Fruit fly (Drosophila melanogaster) S2 (cell line): ENCODE measurements around the gene Nedd4.
A peak's percentile ranks its signal among the peaks of the same experiment; 100 is the strongest.

Experiments
- CG8478 ChIP-seq: fragments of >200 bp; optimal IDR thresholded peaks from 2 replicates; lab custom pipeline; 2018
- CTCF ChIP-seq, 2 experiments: fragments of >200 bp; optimal IDR thresholded peaks; 2 replicates each; lab custom pipeline; 2018

Gene Nedd4

DNA sequence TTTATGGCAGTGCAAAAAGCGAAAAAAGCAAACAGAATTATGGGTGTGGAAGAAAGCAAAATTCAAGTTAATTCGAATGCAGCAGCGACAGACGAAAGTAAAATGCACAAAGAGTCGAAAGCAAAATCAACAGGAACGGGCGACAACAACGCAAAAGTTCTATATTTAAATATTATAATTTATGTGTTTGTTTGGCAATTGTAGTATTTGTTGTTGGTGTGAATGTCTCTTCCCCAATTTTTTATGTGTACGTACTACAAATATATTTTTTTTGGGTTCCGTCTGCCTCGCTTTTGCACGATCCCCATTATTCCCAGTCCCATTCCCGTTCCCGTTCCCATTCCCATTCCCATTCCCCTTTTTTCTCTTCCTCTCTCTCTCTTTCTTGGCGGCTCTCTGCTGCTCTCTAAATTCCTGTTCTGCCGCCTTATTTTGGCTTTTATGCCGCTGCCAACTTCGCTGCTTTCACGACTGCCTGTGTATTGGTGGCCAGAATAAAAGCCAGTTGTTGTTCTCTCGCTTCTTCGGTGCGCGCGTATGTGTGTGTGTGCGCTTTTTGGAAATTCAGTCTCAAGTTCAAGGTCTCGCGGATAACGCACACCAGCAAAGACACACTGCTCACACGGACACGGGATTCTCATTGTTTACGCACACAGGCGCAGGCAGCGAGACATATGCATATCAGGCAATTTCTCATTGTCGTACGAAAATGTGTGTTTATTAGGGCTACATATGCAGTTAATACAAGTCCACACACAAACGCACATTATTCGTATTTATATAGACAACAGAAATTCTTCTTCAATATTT, 40.1 kb downstream of the Nedd4 start:
- TF ChIP-seq CTCF (optimal IDR thresholded peaks at IDR 0.05; lab: Kevin White, UChicago), result no peak
- TF ChIP-seq CG8478, result no peak

DNA sequence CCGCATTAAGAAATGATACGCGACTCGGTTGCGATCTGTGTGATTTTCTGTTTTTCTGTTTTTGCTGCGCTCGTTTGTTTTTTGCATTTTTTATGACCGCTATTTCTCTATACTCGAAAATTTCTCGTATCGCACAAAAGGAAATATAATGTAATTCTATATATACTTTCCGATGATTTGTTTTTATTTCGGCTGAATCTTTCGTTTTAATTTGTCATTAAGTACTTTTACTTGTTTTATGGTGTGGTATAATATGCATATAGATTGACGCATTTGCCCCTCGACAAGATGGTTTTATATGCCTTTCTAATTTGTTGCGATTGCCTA, 40.6 kb downstream of the Nedd4 start:
- TF ChIP-seq CTCF (optimal IDR thresholded peaks at IDR 0.05; lab: Kevin White, UChicago), result no peak
- TF ChIP-seq CG8478, result no peak

DNA sequence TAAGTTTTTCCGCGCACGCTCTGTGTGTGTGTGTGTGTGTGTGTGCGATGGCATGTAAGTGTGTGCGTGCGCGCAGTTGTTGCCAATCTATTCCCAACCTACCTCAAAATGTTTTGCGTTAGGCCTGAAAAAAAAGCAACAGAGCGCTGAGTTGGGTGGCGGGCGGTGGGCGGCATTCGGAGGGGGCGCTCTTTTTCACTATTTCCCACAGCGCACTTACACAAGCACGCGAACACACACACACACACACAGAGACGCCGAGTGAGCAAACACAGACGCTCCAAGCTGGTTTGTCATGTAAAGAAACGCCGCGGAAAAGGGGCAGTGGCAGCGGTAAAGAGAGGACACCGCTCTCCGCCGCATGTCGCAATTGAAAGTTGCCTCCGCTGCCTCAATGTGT, 42.2 kb downstream of the Nedd4 start:
- TF ChIP-seq CG8478, result no peak
- no peak for TF ChIP-seq CTCF (optimal IDR thresholded peaks at IDR 0.05; lab: Kevin White, UChicago)

DNA sequence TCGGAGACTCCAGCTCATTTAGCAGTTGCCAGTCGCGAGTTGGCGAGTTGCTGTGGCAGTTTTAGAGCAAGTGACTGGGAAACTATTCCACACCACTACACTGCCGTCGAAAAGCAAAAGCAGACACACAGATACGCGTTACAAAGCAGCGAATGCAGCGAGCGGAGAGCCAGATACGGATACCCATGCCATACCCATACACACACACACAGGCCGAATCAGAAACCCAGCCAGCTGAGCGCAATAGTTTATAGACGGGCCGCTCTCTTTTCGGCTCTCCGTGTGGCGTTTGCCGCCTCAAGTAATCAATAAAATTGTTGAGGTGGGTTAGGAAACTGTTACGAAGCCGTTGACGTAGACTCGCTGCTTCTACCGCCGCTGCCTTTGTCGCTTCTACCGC, 43.9 kb downstream of the Nedd4 start:
- TF ChIP-seq CTCF (optimal IDR thresholded peaks at IDR 0.05; lab: Kevin White, UChicago), result no peak
- no peak for TF ChIP-seq CG8478

DNA sequence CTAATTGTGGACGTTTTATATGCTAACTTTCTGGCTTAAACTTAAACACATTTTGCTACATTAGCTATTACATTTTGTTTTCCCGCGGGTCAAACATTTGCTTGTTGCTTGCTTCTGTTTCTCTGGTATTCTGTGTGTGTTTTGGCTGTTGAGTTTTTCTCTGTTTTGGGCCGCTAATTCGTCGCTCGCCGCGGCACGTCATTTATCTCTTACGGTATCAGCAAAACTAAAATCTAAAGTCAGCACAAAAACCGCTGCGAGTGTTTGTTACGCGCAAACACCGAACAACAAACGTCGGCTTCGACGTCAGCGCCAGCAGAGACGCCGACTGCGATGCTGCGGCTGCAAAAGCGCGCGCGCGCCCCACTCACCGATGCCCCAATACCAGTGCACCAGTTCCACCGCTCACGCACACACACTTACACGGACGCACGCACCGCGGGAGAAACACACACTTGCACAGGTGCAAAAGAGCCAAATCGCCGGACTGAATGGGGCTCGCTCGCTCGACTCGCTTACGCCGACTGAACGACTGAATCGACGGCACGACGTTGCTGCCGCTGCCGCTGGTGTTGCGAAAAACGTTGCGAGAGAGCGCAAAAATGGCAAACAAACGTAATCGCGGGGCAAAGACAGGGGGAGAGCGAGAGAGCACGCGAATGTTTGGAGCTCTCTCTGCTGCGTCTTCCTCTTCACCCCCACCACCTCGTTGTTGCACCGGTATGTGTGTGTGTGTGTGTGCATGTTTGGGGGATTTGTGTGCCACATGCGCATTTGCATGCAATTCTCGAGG, 46.4 kb downstream of the Nedd4 start:
- TF ChIP-seq CTCF (optimal IDR thresholded peaks at IDR 0.05; lab: Kevin White, UChicago) (no peak), CG8478 (no peak)

DNA sequence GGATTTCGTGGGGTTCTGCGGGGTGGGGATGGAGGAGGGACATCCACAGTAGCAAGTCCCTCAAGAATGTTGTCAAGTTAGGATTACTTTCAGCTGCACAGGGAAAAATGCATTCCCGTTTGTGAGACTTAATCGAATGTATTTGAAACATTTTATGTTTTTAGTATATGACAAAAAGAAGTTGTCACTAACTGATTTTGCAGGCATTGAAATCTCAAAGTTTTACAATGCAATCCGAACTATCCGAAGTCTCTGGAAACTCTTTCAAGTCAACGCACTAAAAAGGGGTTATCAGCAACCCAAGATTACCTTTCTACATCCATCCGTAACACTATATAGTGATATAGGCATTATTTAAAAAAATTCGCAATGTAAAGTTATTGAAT, 47.0 kb downstream of the Nedd4 start:
- no peak for TF ChIP-seq CG8478
- TF ChIP-seq CTCF (optimal IDR thresholded peaks at IDR 0.05; lab: Kevin White, UChicago), result no peak

DNA sequence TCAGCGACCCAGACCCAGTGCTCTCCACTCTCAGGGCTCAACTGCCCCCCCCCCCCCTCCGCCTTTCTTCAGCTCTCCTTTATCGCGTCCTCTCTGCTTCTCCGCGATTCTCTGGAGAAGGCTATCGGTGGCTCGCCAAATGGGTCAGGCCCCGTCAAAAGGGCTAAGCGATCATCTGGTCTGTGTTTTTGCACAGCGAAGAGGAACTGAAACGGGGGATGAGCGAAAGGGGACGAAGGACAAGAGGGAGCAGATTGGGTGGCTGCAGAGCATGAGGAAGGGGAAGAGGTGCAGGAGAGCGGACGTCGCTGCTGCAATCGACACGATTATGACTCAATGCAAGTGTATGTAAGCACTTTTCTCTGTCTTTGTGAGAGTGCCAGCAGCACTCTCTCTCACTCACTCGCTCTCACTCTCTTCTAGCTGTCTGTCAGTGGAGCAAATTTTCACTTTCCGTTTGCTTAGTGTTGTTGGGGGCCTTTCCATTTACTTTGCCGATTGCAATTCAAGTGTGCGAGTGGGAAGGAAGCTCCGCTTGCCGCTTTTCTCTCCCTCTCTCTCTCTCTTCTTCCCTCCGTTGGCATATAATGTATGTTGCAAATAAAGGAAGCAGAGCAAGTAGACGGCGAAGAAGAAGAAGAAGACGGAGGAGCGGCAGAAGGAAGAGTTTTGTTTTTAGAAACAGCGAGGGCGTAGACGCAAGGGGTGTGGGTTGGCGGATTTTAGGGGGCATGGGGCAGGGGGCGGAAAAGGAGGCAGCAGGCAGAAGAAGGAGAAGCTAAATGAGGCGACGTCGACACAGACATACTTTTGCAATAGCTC, 47.9 kb downstream of the Nedd4 start:
- no peak for TF ChIP-seq CTCF (optimal IDR thresholded peaks at IDR 0.05; lab: Kevin White, UChicago)
- TF ChIP-seq CG8478, result peak; percentile 21

DNA sequence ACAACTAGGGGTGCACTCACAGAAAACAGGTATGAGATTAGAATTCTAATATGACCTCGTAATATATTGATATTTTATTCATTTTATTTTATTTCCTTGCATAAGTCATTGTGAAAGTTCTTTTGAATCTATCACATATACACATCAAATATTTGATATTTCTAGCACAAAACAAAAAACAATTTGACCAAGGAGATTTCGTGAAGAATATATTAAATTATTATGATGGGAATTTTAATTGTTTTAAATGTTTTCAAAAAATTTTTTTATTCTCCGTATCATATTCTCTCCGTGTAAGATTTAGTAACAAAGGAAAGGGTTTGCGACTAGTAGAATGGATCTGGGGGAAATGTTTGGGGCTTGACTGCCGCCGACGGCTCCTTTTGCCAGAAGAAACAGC, 48.5 kb downstream of the Nedd4 start:
- TF ChIP-seq CTCF (optimal IDR thresholded peaks at IDR 0.05; lab: Kevin White, UChicago), result no peak

DNA sequence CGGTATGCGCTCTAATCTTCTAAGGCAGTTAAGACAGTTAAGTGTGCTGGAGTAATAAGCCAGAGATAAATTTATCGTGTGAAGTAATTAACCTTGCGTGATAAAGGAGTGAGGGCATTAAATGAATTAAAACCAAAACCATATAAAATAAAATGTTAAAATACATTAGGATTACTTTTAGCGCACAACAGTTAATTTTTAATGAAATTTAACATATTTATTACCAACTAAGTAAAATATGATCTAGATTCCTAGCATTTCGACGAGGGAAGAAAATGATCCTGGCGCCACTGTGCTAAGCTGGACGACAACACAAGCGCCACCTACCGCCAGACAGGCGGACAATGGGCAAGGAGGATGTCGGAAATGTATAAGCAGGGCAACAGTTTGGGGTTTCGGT, 49.2 kb downstream of the Nedd4 start:
- TF ChIP-seq CTCF (optimal IDR thresholded peaks at IDR 0.05; lab: Kevin White, UChicago), result peak; percentile 73 to 78
- no peak for TF ChIP-seq CG8478

DNA sequence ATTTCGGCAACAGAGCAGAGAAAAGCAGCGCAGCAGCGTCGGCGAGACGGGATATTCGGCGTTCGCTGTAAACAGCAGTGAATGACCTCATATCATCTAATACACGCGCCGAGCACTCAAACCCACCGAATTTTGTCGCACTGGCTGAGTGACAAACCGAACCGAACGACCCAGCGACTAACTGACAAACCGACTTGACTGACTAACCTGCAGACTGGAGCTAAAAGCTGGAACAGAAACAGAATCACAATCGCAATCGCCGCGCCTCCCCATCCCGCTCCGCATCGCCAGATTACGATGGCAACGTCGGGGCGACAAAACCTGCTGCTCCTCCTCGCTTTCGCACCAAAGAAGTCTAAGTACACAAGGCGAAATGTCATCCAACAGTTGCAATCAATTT, 49.7 kb downstream of the Nedd4 start:
- TF ChIP-seq CTCF (optimal IDR thresholded peaks at IDR 0.05; lab: Kevin White, UChicago), result peak in 1 of 2 experiments; percentile 56
- TF ChIP-seq CG8478, result no peak

DNA sequence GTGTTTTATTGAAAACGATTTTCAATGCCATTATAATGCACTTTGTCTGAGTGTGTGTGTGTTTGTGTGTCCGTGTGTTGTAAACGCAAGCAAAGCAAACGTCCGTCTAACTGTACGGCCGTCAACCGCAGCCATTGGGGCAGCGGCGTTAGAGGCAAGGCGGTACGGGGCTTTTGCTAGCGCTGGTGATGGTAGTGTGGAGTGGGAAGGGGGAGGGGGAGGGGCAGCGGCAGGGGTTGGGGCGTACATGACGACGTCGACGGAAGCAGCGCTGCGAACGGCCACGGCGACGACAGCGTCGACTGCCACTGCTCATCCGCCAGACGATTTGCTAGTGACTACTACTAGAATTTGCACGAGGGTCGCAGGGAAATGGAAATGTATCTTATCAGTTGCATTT, 54.8 kb downstream of the Nedd4 start:
- TF ChIP-seq CG8478 (no peak), CTCF (optimal IDR thresholded peaks at IDR 0.05; lab: Kevin White, UChicago) (no peak)

DNA sequence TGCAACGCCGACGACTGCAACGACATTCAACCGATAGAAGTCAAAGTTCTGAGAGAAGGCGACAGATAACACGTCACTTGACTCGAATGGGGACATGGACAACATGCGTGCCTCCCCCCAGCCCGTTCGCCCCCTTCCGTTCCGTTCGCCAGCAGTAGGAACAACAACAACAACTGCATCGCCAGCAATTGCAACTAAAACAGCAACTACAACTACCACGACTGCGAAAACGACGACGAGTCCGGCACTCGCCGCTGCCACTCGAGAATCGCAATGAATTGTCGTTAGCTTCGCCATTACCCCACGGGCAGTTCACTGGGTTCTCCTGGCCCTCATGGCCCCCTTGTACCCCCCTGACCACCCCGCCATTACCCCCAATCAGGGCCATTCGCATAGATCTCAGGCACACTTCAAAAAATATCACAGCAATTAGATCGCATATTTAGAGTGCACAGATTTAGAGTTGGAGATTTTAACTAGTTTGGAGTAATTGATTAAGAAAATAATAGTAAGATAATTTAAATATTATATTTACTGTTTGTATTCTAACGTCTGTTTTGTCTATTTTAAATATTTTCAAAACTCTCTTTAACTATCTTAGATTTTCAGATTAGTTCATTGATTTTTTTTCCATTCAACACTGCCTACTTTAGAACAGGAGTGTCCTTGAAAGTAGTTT, 56.6 kb downstream of the Nedd4 start:
- TF ChIP-seq CG8478 (no peak), CTCF (optimal IDR thresholded peaks at IDR 0.05; lab: Kevin White, UChicago) (no peak)

DNA sequence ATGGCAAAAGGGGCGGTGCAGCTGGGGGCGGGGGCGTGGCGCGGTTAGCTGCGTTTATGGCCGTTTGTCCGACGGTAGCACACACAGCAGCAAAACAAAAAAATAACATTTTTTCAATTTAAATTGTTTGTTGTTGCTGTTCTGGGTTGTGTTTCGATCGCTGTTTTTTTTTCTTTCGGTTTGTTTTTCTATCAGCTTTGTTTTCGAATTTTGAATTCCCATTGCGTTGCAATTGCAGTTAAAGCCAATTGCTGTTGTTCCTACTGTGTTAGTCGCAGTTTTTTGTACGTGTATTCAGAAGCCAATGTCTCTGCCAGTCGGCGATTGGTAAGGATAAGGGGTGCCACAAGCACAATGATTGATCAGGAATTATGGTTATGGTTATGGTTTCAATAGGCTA, 57.4 kb downstream of the Nedd4 start:
- TF ChIP-seq CG8478 (no peak), CTCF (optimal IDR thresholded peaks at IDR 0.05; lab: Kevin White, UChicago) (no peak)

DNA sequence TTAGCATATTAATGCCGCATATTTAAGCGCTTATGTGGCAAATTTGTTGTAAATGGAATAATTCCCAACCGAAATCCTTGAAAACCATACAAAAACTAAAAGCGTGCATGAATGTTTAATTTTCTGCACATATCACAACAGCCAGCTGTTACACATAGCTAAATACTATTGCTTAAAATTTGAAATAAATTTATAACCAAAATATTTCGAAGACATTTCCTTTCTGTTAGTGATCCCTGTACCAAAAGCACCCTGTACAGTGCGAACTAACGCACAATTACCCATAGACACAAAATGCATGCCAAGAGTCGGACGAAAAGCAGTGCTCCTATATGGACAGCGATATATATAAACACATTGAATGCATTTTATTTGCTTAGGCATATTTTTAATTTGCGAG, 58.0 kb downstream of the Nedd4 start:
- TF ChIP-seq CG8478, result no peak
- TF ChIP-seq CTCF (optimal IDR thresholded peaks at IDR 0.05; lab: Kevin White, UChicago), result no peak

DNA sequence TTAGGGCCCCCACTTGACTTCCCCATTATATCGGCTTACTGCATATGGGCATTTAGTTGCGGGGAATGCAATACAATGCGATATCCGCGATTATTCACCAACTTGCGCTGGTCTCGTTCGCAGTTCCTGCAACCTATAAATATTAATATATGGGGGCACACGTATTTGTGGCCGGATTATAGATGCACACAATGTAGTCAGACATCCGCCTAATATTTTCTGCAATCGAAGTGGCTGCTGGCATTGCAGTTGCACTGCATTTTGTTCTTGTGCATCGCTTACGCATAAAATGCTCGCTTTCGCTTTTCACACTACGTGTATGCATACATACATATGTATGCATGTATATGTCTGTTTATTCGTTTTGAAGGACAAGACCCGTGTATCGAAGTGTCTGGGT, 58.8 kb downstream of the Nedd4 start:
- no peak for TF ChIP-seq CTCF (optimal IDR thresholded peaks at IDR 0.05; lab: Kevin White, UChicago)
- TF ChIP-seq CG8478, result no peak
